Worm (Caenorhabditis elegans) whole organism, late embryonic: ENCODE data around the gene C18A11.3.

ENCODE experiments used
- C38D4.7 ChIP-seq: fragments of 200-800 bp; sonication (Bioruptor generic); optimal IDR thresholded peaks from 2 replicates; lab custom pipeline; 2018; ENCODE audit warnings: mild to moderate bottlenecking, missing genetic modification characterization, moderate library complexity, missing compliant biosample characterization
- K09A11.1 ChIP-seq: sonication (generic microtip); optimal IDR thresholded peaks from 2 replicates; lab custom pipeline; 2017; ENCODE audit warnings: antibody characterized with exemption, mild to moderate bottlenecking, missing genetic modification characterization, missing compliant biosample characterization; ENCODE audit not compliant: insufficient read depth
- T23F11.4 ChIP-seq: fragments of 200-800 bp; sonication (Bioruptor generic); optimal IDR thresholded peaks from 2 replicates; lab custom pipeline; 2018; ENCODE audit warnings: mild to moderate bottlenecking, missing genetic modification characterization, missing compliant biosample characterization
- ama-1 ChIP-seq: fragments of 150-350 bp; optimal IDR thresholded peaks from 2 replicates; lab custom pipeline; 2014
- ceh-19 ChIP-seq: fragments of 200-800 bp; sonication (Bioruptor generic); optimal IDR thresholded peaks from 2 replicates; lab custom pipeline; 2018; ENCODE audit warnings: mild to moderate bottlenecking, missing genetic modification characterization, missing compliant biosample characterization
- ceh-22 ChIP-seq: sonication (generic microtip); optimal IDR thresholded peaks from 2 replicates; lab custom pipeline; 2017; ENCODE audit warnings: missing biosample characterization, missing genetic modification characterization
- ceh-31 ChIP-seq: sonication (generic microtip); optimal IDR thresholded peaks from 2 replicates; lab custom pipeline; 2016; ENCODE audit warnings: missing genetic modification characterization, missing compliant biosample characterization
- ceh-6 ChIP-seq: fragments of 200-800 bp; sonication (Bioruptor generic); optimal IDR thresholded peaks from 2 replicates; lab custom pipeline; 2018; ENCODE audit warnings: mild to moderate bottlenecking, missing genetic modification characterization, missing compliant biosample characterization
- che-1 ChIP-seq: sonication (generic microtip); optimal IDR thresholded peaks from 2 replicates; lab custom pipeline; 2016; ENCODE audit warnings: mild to moderate bottlenecking, missing genetic modification characterization, missing compliant biosample characterization
- elt-2 ChIP-seq: sonication (generic microtip); optimal IDR thresholded peaks from 2 replicates; lab custom pipeline; 2016; ENCODE audit warnings: missing genetic modification reagents, missing genetic modification characterization, missing compliant biosample characterization
- elt-4 ChIP-seq: sonication (generic microtip); optimal IDR thresholded peaks from 2 replicates; lab custom pipeline; 2016; ENCODE audit warnings: missing genetic modification characterization, missing compliant biosample characterization
- eyg-1 ChIP-seq: sonication (generic microtip); optimal IDR thresholded peaks from 2 replicates; lab custom pipeline; 2016; ENCODE audit warnings: missing genotype, missing genetic modification characterization, missing compliant biosample characterization
- hlh-13 ChIP-seq: fragments of 200-800 bp; sonication (Bioruptor generic); optimal IDR thresholded peaks from 2 replicates; lab custom pipeline; 2018; ENCODE audit warnings: mild to moderate bottlenecking, missing genetic modification characterization, missing compliant biosample characterization
- hlh-30 ChIP-seq: sonication (generic microtip); optimal IDR thresholded peaks from 2 replicates; lab custom pipeline; 2017; ENCODE audit warnings: antibody characterized with exemption, missing genetic modification characterization, missing compliant biosample characterization; ENCODE audit not compliant: insufficient read depth
- lim-6 ChIP-seq: sonication (generic microtip); optimal IDR thresholded peaks from 2 replicates; lab custom pipeline; 2016; ENCODE audit warnings: missing genetic modification characterization, missing compliant biosample characterization
- mec-3 ChIP-seq: sonication (generic microtip); optimal IDR thresholded peaks from 2 replicates; lab custom pipeline; 2016; ENCODE audit warnings: borderline replicate concordance, missing genetic modification characterization, missing compliant biosample characterization
- nhr-232 ChIP-seq: sonication (generic microtip); optimal IDR thresholded peaks from 2 replicates; lab custom pipeline; 2016; ENCODE audit warnings: missing genetic modification characterization, missing compliant biosample characterization
- odd-2 ChIP-seq: sonication (generic microtip); optimal IDR thresholded peaks from 2 replicates; lab custom pipeline; 2017; ENCODE audit warnings: antibody characterized with exemption, mild to moderate bottlenecking, missing genetic modification characterization, missing compliant biosample characterization
- pat-9 ChIP-seq: fragments of 200-800 bp; sonication (Bioruptor generic); optimal IDR thresholded peaks from 2 replicates; lab custom pipeline; 2018; ENCODE audit warnings: mild to moderate bottlenecking, missing genetic modification characterization, moderate library complexity, missing compliant biosample characterization
- pax-1 ChIP-seq: fragments of 150-350 bp; optimal IDR thresholded peaks from 2 replicates; lab custom pipeline; 2014; ENCODE audit warnings: missing biosample characterization, missing genetic modification characterization
- pha-4 ChIP-seq: fragments of 150-350 bp; optimal IDR thresholded peaks from 2 replicates; lab custom pipeline; 2018; ENCODE audit warnings: missing biosample characterization, missing genetic modification reagents, missing genetic modification characterization
- pqm-1 ChIP-seq: sonication (generic microtip); optimal IDR thresholded peaks from 2 replicates; lab custom pipeline; 2016; ENCODE audit warnings: missing genetic modification characterization, missing compliant biosample characterization
- pros-1 ChIP-seq: fragments of 150-350 bp; optimal IDR thresholded peaks from 2 replicates; lab custom pipeline; 2014; ENCODE audit warnings: missing biosample characterization, missing genetic modification reagents, missing genetic modification characterization
- sox-2 ChIP-seq: fragments of 200-800 bp; sonication (Bioruptor generic); IDR thresholded peaks from 2 replicates; pipeline ENCODE4 v1.3.6; 2022; ENCODE audit warnings: missing genetic modification reagents, missing genetic modification characterization, missing compliant biosample characterization
- sox-4 ChIP-seq: sonication (generic microtip); optimal IDR thresholded peaks from 2 replicates; lab custom pipeline; 2017; ENCODE audit warnings: mild to moderate bottlenecking, missing genetic modification characterization, inconsistent platforms, missing compliant biosample characterization
- syd-9 ChIP-seq: sonication (generic microtip); optimal IDR thresholded peaks from 2 replicates; lab custom pipeline; 2016; ENCODE audit warnings: mild to moderate bottlenecking, missing genetic modification characterization, moderate library complexity, missing compliant biosample characterization
- tbx-2 ChIP-seq: sonication (generic microtip); optimal IDR thresholded peaks from 2 replicates; lab custom pipeline; 2016; ENCODE audit warnings: missing genetic modification characterization, missing compliant biosample characterization
- ttx-3 ChIP-seq: sonication (generic microtip); optimal IDR thresholded peaks from 2 replicates; lab custom pipeline; 2016; ENCODE audit warnings: missing genetic modification reagents, missing genetic modification characterization, missing compliant biosample characterization
- unc-3 ChIP-seq, 2 experiments: fragments of 200-800 bp in 1 of 2; sonication (Bioruptor generic) in 1 of 2; sonication (generic microtip) in 1 of 2; conservative IDR thresholded peaks in 1 of 2; optimal IDR thresholded peaks in 1 of 2; 2 replicates each; pipeline versions ENCODE4 v1.3.6 to Lab custom; 2016 to 2022; ENCODE audit warnings: missing compliant biosample characterization in 2 of 2, missing genetic modification characterization in 2 of 2, missing genetic modification reagents in 1 of 2
- unc-42 ChIP-seq: sonication (generic microtip); optimal IDR thresholded peaks from 2 replicates; lab custom pipeline; 2016; ENCODE audit warnings: missing genotype, missing genetic modification characterization, missing compliant biosample characterization
- unc-55 ChIP-seq: sonication (generic microtip); optimal IDR thresholded peaks from 2 replicates; lab custom pipeline; 2017; ENCODE audit warnings: missing biosample characterization, missing genetic modification reagents, missing genetic modification characterization
- zip-5 ChIP-seq: sonication (generic microtip); optimal IDR thresholded peaks from 2 replicates; lab custom pipeline; 2016; ENCODE audit warnings: missing genetic modification characterization, missing compliant biosample characterization
- ztf-16 ChIP-seq: sonication (generic microtip); optimal IDR thresholded peaks from 2 replicates; lab custom pipeline; 2017; ENCODE audit warnings: missing genetic modification characterization, missing compliant biosample characterization

C18A11.3 gene

ce11 chrX:8078374-8078773 lies 17.5 kb downstream of the C18A11.3 start:
- TF ChIP-seq pqm-1 (no peak), C38D4.7 (GFP tag; lab: Kevin White, UChicago) (no peak), pha-4 (tag; lab: Kevin White, UChicago) (no peak), pax-1 (tag; lab: Kevin White, UChicago) (no peak), elt-2 (no peak), odd-2 (no peak), elt-4 (tag; lab: Kevin White, UChicago) (no peak), hlh-13 (GFP tag; lab: Kevin White, UChicago) (no peak), ceh-22 (tag; lab: Kevin White, UChicago) (no peak), unc-55 (GFP tag; lab: Kevin White, UChicago) (no peak), ama-1 (lab: Kevin White, UChicago) (no peak), sox-2 (no peak), pat-9 (tag; lab: Kevin White, UChicago) (no peak), pros-1 (tag; lab: Kevin White, UChicago) (no peak), nhr-232 (tag; lab: Kevin White, UChicago) (no peak), unc-3 (GFP tag; conservative IDR thresholded peaks at IDR 0.05; lab: Robert Waterston, UW) (no peak), unc-3 (tag; optimal IDR thresholded peaks at IDR 0.05; lab: Kevin White, UChicago) (no peak)

ce11 chrX:8078899-8079298 lies 18.0 kb downstream of the C18A11.3 start:
- TF ChIP-seq hlh-30 (no peak), unc-42 (tag; lab: Kevin White, UChicago) (no peak), eyg-1 (no peak), lim-6 (tag; lab: Kevin White, UChicago) (no peak), che-1 (tag; lab: Kevin White, UChicago) (no peak), tbx-2 (tag; lab: Kevin White, UChicago) (no peak), hlh-13 (GFP tag; lab: Kevin White, UChicago) (no peak), elt-4 (tag; lab: Kevin White, UChicago) (no peak), K09A11.1 (tag; lab: Kevin White, UChicago) (no peak), nhr-232 (tag; lab: Kevin White, UChicago) (no peak), pat-9 (tag; lab: Kevin White, UChicago) (no peak), elt-2 (no peak)
- TF ChIP-seq, all 69 proteins: peak for 0

- TF ChIP-seq zip-5 (tag; lab: Kevin White, UChicago) (no peak), mec-3 (tag; lab: Kevin White, UChicago) (no peak), ztf-16 (no peak), unc-3 (GFP tag; conservative IDR thresholded peaks at IDR 0.05; lab: Robert Waterston, UW) (no peak), unc-3 (tag; optimal IDR thresholded peaks at IDR 0.05; lab: Kevin White, UChicago) (no peak), sox-4 (tag; lab: Kevin White, UChicago) (no peak), ceh-31 (tag; lab: Kevin White, UChicago) (no peak), tbx-2 (tag; lab: Kevin White, UChicago) (no peak), ttx-3 (tag; lab: Kevin White, UChicago) (no peak), syd-9 (no peak)
These were observed 21.8 kb downstream of the C18A11.3 start for ce11 chrX:8082703-8083102.

ce11 chrX:8083330-8083729 lies 22.4 kb downstream of the C18A11.3 start:
- TF ChIP-seq ceh-19 (no peak), ceh-6 (GFP tag; lab: Kevin White, UChicago) (no peak), ttx-3 (tag; lab: Kevin White, UChicago) (no peak), hlh-13 (GFP tag; lab: Kevin White, UChicago) (no peak), tbx-2 (tag; lab: Kevin White, UChicago) (no peak), T23F11.4 (GFP tag; lab: Kevin White, UChicago) (no peak)

ce11 chrX:8083919-8084318 lies 23.0 kb downstream of the C18A11.3 start, which contains the start of gene K07E3.4:
TSS of gene K07E3.4 (minus strand) at chrX:8084018.
- TF ChIP-seq zip-5 (tag; lab: Kevin White, UChicago) (no peak), elt-2 (peak; percentile 22), hlh-30 (peak; percentile 13)
- TF ChIP-seq, all 69 proteins: peak for 2
